Fruit fly (Drosophila melanogaster): ENCODE data around the gene mol.

Gene mol

dm6 chr2L:15031650-15032049 lies 34.3 kb upstream of the mol start, which contains the start of gene CG31832:
Gene CG31832, minus strand, starts transcription at chr2L:15031750.
- TF ChIP-seq CG6808 (GFP tag; optimal IDR thresholded peaks at IDR 0.05) (no peak), fd85E (GFP tag; optimal IDR thresholded peaks at IDR 0.05) (no peak)

dm6 chr2L:15026582-15026981 lies 29.2 kb upstream of the mol start, which contains the start of gene CG33310:
Gene CG33310, plus strand, starts transcription at chr2L:15026882.
- no peak for TF ChIP-seq CG6163 (GFP tag; IDR thresholded peaks at IDR 0.05)
- no peak for TF ChIP-seq spab (GFP tag; optimal IDR thresholded peaks at IDR 0.05)
- TF ChIP-seq fd59A (GFP tag; optimal IDR thresholded peaks at IDR 0.05): no peak
- TF ChIP-seq Sox15 (GFP tag; optimal IDR thresholded peaks at IDR 0.05): no peak
- TF ChIP-seq Eip75B (GFP tag; optimal IDR thresholded peaks at IDR 0.05): no peak
- no peak for TF ChIP-seq CG8119 (GFP tag; IDR thresholded peaks at IDR 0.05)
- no peak for TF ChIP-seq CG11294 (GFP tag; IDR thresholded peaks at IDR 0.05)
- no peak for TF ChIP-seq CG31627 (GFP tag; optimal IDR thresholded peaks at IDR 0.05)
- no peak for TF ChIP-seq achi (GFP tag; optimal IDR thresholded peaks at IDR 0.05)
- no peak for TF ChIP-seq CG11902 (GFP tag; optimal IDR thresholded peaks at IDR 0.05)
- TF ChIP-seq lz (GFP tag; optimal IDR thresholded peaks at IDR 0.05): no peak
- no peak for TF ChIP-seq eg (GFP tag; IDR thresholded peaks at IDR 0.05)
- TF ChIP-seq salr (GFP tag; optimal IDR thresholded peaks at IDR 0.05): no peak
- no peak for TF ChIP-seq pdm3 (GFP tag; optimal IDR thresholded peaks at IDR 0.05)
- TF ChIP-seq Blimp-1 (GFP tag; optimal IDR thresholded peaks at IDR 0.05): no peak
- TF ChIP-seq vri (GFP tag; optimal IDR thresholded peaks at IDR 0.05): no peak
- no peak for TF ChIP-seq CG16779 (tag; optimal IDR thresholded peaks at IDR 0.05)
- TF ChIP-seq topi (GFP tag; optimal IDR thresholded peaks at IDR 0.05): no peak
- no peak for TF ChIP-seq CG7368 (GFP tag; optimal IDR thresholded peaks at IDR 0.05)

- no peak for TF ChIP-seq CG31627 (GFP tag; optimal IDR thresholded peaks at IDR 0.05)
- TF ChIP-seq dac (GFP tag; optimal IDR thresholded peaks at IDR 0.05): no peak
- no peak for TF ChIP-seq achi (GFP tag; optimal IDR thresholded peaks at IDR 0.05)
- no peak for TF ChIP-seq CG34406 (GFP tag; optimal IDR thresholded peaks at IDR 0.05)
- TF ChIP-seq cyc (GFP tag; optimal IDR thresholded peaks at IDR 0.05): no peak
- no peak for TF ChIP-seq Sox14 (GFP tag; optimal IDR thresholded peaks at IDR 0.05)
- no peak for TF ChIP-seq Ets21C (GFP tag; optimal IDR thresholded peaks at IDR 0.05)
- TF ChIP-seq CG3919 (GFP tag; optimal IDR thresholded peaks at IDR 0.05): no peak
- no peak for TF ChIP-seq CG3032 (tag; optimal IDR thresholded peaks at IDR 0.05)
- no peak for TF ChIP-seq OdsH (GFP tag; optimal IDR thresholded peaks at IDR 0.05)
- no peak for TF ChIP-seq svp (GFP tag)
- TF ChIP-seq CG11902 (GFP tag; optimal IDR thresholded peaks at IDR 0.05): no peak
- no peak for TF ChIP-seq fd59A (GFP tag; optimal IDR thresholded peaks at IDR 0.05)
- no peak for TF ChIP-seq lz (GFP tag; optimal IDR thresholded peaks at IDR 0.05)
- no peak for TF ChIP-seq Eip78C (GFP tag)
- no peak for TF ChIP-seq pdm3 (GFP tag; optimal IDR thresholded peaks at IDR 0.05)
- no peak for TF ChIP-seq Gug (GFP tag; IDR thresholded peaks at IDR 0.05)
- TF ChIP-seq CG6276 (GFP tag; optimal IDR thresholded peaks at IDR 0.05): no peak
These were observed 18.7 kb upstream of the mol start, which contains the start of gene GABA-B-R1 for dm6 chr2L:15016031-15016430. Gene GABA-B-R1, plus strand, starts transcription at chr2L:15016331.

- TF ChIP-seq ss (GFP tag; optimal IDR thresholded peaks at IDR 0.05): peak in 1 of 2 experiments; percentile 7
- TF ChIP-seq CG6808 (GFP tag; optimal IDR thresholded peaks at IDR 0.05): no peak
These were observed 16.2 kb upstream of the mol start for dm6 chr2L:15013523-15013922.

- no peak for TF ChIP-seq salr (GFP tag; optimal IDR thresholded peaks at IDR 0.05)
- no peak for TF ChIP-seq fd59A (GFP tag; optimal IDR thresholded peaks at IDR 0.05)
- no peak for TF ChIP-seq eg (GFP tag; IDR thresholded peaks at IDR 0.05)
These were observed 14.4 kb upstream of the mol start for dm6 chr2L:15011779-15012178.

Data from whole organism, prepupa.